Fruit fly (Drosophila melanogaster) whole organism, adult: Measurements from ENCODE around the gene SerRS-m.

Experiments
- CG11617 ChIP-seq: fragments of 200-800 bp; sonication (Bioruptor generic); optimal IDR thresholded peaks from 2 replicates; lab custom pipeline; 2017; ENCODE audit warnings: mild to moderate bottlenecking, missing biosample characterization, missing genetic modification reagents, missing genetic modification characterization
- CG7045 ChIP-seq: fragments of 200-800 bp; sonication (Bioruptor generic); optimal IDR thresholded peaks from 2 replicates; lab custom pipeline; 2017; ENCODE audit warnings: missing biosample characterization, mild to moderate bottlenecking, missing genetic modification characterization
- Clk ChIP-seq: fragments of 200-800 bp; sonication (Bioruptor generic); optimal IDR thresholded peaks from 2 replicates; lab custom pipeline; 2017; ENCODE audit warnings: missing biosample characterization, missing genetic modification characterization
- cic ChIP-seq: fragments of 200-800 bp; sonication (Bioruptor generic); optimal IDR thresholded peaks from 2 replicates; lab custom pipeline; 2017; ENCODE audit warnings: missing biosample characterization, mild to moderate bottlenecking, missing genetic modification characterization, moderate library complexity
- toe ChIP-seq: fragments of 200-800 bp; sonication (Bioruptor generic); optimal IDR thresholded peaks from 2 replicates; lab custom pipeline; 2016; ENCODE audit warnings: missing biosample characterization, missing genetic modification characterization

DNA sequence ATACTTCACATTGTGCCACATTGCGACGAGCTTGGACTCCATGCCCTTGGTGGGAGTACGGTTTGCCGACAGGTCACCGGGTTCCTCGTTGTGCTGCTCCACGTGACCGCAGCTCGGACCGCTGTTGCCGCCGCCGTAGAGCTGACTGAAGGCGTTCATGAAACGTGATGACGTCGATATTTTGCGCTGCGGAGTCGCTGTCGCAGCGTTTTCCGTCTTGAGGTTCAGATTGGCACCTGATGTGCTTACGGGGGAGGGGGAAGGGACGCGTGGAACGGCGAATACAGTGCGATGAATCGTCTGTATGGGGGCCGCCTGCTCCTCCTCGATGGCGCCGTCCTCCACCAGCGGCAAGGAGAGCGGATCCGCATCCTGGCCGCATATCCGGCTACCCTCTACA, 15.7 kb downstream of the SerRS-m start:
- TF ChIP-seq toe (GFP tag; lab: Kevin White, UChicago) (no peak), Clk (GFP tag; lab: Kevin White, UChicago) (no peak), CG7045 (GFP tag; lab: Kevin White, UChicago) (no peak), cic (no peak), CG11617 (GFP tag; lab: Kevin White, UChicago) (no peak)
